Fruit fly (Drosophila melanogaster): ENCODE results near the gene crq.

dm6 chr2L:495381-496240, 42.8 kb upstream of the crq start:
- TF ChIP-seq psq (GFP tag; optimal IDR thresholded peaks at IDR 0.05): no peak
- TF ChIP-seq pan (optimal IDR thresholded peaks at IDR 0.05): no peak
- TF ChIP-seq foxo (GFP tag; optimal IDR thresholded peaks at IDR 0.05): no peak
- TF ChIP-seq Dfd (GFP tag; optimal IDR thresholded peaks at IDR 0.05): no peak
- no peak for TF ChIP-seq Dif (GFP tag; optimal IDR thresholded peaks at IDR 0.05; ENCODE audit: partially characterized antibody)
- TF ChIP-seq Hr78 (GFP tag; optimal IDR thresholded peaks at IDR 0.05): no peak
- TF ChIP-seq Hr83 (GFP tag; optimal IDR thresholded peaks at IDR 0.05; ENCODE audit: poor library complexity, severe bottlenecking): no peak
- no peak for TF ChIP-seq Sp1 (GFP tag; optimal IDR thresholded peaks at IDR 0.05)
- TF ChIP-seq lola (GFP tag; optimal IDR thresholded peaks at IDR 0.05): no peak
- no peak for TF ChIP-seq Abd-B (GFP tag; optimal IDR thresholded peaks at IDR 0.05)
- TF ChIP-seq HLH106 (tag; optimal IDR thresholded peaks at IDR 0.05): no peak
- no peak for TF ChIP-seq Myc (optimal IDR thresholded peaks at IDR 0.05)
- no peak for TF ChIP-seq br (GFP tag; optimal IDR thresholded peaks at IDR 0.05)

All from whole organism, wandering third instar larva.